Fruit fly (Drosophila melanogaster): ENCODE results near the gene CG32246.

Gene CG32246

DNA sequence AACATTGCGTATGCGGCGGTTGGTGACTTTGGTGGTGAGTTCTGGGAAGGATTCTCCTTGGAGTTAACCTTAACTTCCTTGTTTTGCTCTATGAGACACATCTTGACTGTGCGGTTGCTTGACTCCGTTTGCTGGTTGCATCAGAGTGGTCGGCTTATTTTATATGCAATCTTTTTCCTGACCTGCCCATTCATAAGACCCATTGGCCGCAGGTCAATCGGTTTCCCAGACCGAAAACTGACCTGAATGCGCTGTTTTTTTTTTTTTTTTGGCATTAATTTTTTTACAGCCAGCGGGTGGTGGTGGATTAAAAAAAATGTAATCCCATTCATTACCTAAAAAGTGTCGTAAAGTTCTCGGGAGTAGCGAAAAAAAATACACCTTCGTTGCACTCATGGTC lies 13.7 kb downstream of the CG32246 start, which contains the start of gene CG13716:
TSS of gene CG13716 (minus strand) at position 101 of the 400 bp plus-strand sequence.
- TF ChIP-seq CG31627 (GFP tag; optimal IDR thresholded peaks at IDR 0.05): no peak
- TF ChIP-seq Hr39 (GFP tag; optimal IDR thresholded peaks at IDR 0.05): no peak
- TF ChIP-seq cyc (GFP tag; optimal IDR thresholded peaks at IDR 0.05): no peak
- no peak for TF ChIP-seq Hr4 (GFP tag; optimal IDR thresholded peaks at IDR 0.05)
- no peak for TF ChIP-seq CG6792 (GFP tag; optimal IDR thresholded peaks at IDR 0.05)
- no peak for TF ChIP-seq Lpt (GFP tag; optimal IDR thresholded peaks at IDR 0.05)
- no peak for TF ChIP-seq CG6854 (GFP tag; optimal IDR thresholded peaks at IDR 0.05)
- no peak for TF ChIP-seq CG7368 (GFP tag; optimal IDR thresholded peaks at IDR 0.05)
- no peak for TF ChIP-seq spab (GFP tag; optimal IDR thresholded peaks at IDR 0.05)
- TF ChIP-seq CG8319 (GFP tag; optimal IDR thresholded peaks at IDR 0.05): no peak
- no peak for TF ChIP-seq CG16779 (tag; optimal IDR thresholded peaks at IDR 0.05)
- no peak for TF ChIP-seq topi (GFP tag; optimal IDR thresholded peaks at IDR 0.05)
- TF ChIP-seq CG32006 (GFP tag; optimal IDR thresholded peaks at IDR 0.05): no peak
- TF ChIP-seq pdm3 (GFP tag; optimal IDR thresholded peaks at IDR 0.05): no peak

dm6 chr3L:4647976-4648375 lies 27.0 kb downstream of the CG32246 start, which contains the start of gene TTLL1B:
Gene TTLL1B (plus strand): TSS chr3L:4648276.
- TF ChIP-seq vri (GFP tag; optimal IDR thresholded peaks at IDR 0.05) (no peak), lz (GFP tag; optimal IDR thresholded peaks at IDR 0.05) (no peak), Sox14 (GFP tag; optimal IDR thresholded peaks at IDR 0.05) (no peak), CG3032 (tag; optimal IDR thresholded peaks at IDR 0.05) (no peak), CG6276 (GFP tag; optimal IDR thresholded peaks at IDR 0.05) (no peak), cyc (GFP tag; optimal IDR thresholded peaks at IDR 0.05) (no peak), CG9139 (GFP tag; optimal IDR thresholded peaks at IDR 0.05) (no peak), Eip93F (GFP tag; optimal IDR thresholded peaks at IDR 0.05) (no peak)

DNA sequence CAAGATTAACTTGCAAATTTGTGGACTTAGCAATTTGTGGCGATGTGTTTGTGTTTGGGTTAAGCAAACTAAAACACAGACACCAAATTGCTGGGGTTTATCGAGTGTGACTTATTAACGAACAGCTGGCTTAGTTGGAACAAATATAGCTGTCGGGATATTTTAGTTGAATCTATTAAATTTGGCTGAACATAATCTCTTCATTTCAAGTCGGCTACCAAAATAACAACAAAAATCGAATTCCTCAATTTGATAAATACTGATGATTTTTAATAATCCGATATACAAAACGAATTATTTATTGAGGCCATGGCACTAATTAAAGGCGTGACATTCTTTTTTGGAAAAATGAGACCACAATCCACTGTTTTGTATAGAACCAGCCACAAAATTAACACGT lies 46.3 kb downstream of the CG32246 start, which contains the start of gene CG32236:
TSS of gene CG32236 (minus strand) at position 101 of the 400 bp plus-strand sequence.
- TF ChIP-seq dsx (GFP tag; optimal IDR thresholded peaks at IDR 0.05; ENCODE audit: poor library complexity, severe bottlenecking): no peak
- no peak for TF ChIP-seq acj6 (GFP tag; optimal IDR thresholded peaks at IDR 0.05)
- TF ChIP-seq Sox14 (GFP tag; optimal IDR thresholded peaks at IDR 0.05): no peak
- no peak for TF ChIP-seq Eip78C (GFP tag)
- no peak for TF ChIP-seq Sox15 (GFP tag; optimal IDR thresholded peaks at IDR 0.05)
- TF ChIP-seq Ets96B (tag; optimal IDR thresholded peaks at IDR 0.05): no peak
- TF ChIP-seq spab (GFP tag; optimal IDR thresholded peaks at IDR 0.05): no peak
- TF ChIP-seq vri (GFP tag; optimal IDR thresholded peaks at IDR 0.05): no peak
- TF ChIP-seq CG6276 (GFP tag; optimal IDR thresholded peaks at IDR 0.05): no peak

Measured in whole organism, prepupa.